Worm (Caenorhabditis elegans) whole organism, mixed stage, embryonic: ENCODE measurements around the gene M110.9.
A peak's percentile ranks its signal among the peaks of the same experiment; 100 is the strongest.

Experiments used
- M03D4.4 ChIP-seq: sonication (generic microtip); optimal IDR thresholded peaks from 2 replicates; lab custom pipeline; 2017; ENCODE audit warnings: mild to moderate bottlenecking, missing genetic modification characterization, missing compliant biosample characterization
- bed-3 ChIP-seq: fragments of 200-800 bp; sonication (Bioruptor generic); optimal IDR thresholded peaks from 3 replicates; lab custom pipeline; 2018; ENCODE audit warnings: mild to moderate bottlenecking, missing genetic modification characterization, moderate library complexity, missing compliant biosample characterization
- blmp-1 ChIP-seq: fragments of 150-350 bp; optimal IDR thresholded peaks from 2 replicates; lab custom pipeline; 2014; ENCODE audit warnings: missing biosample characterization, missing genetic modification characterization
- ceh-39 ChIP-seq: fragments of 150-350 bp; optimal IDR thresholded peaks from 2 replicates; lab custom pipeline; 2014; ENCODE audit warnings: missing biosample characterization, missing genetic modification characterization
- ceh-43 ChIP-seq: fragments of 200-800 bp; sonication (Bioruptor generic); optimal IDR thresholded peaks from 2 replicates; lab custom pipeline; 2018; ENCODE audit warnings: mild to moderate bottlenecking, missing genetic modification characterization, moderate library complexity, missing compliant biosample characterization
- ceh-83 ChIP-seq: fragments of 200-800 bp; sonication (Bioruptor generic); optimal IDR thresholded peaks from 2 replicates; lab custom pipeline; 2018; ENCODE audit warnings: mild to moderate bottlenecking, missing genetic modification characterization, missing compliant biosample characterization
- ces-1 ChIP-seq: fragments of 150-350 bp; optimal IDR thresholded peaks from 2 replicates; lab custom pipeline; 2014; ENCODE audit warnings: missing biosample characterization, missing genetic modification reagents, missing genetic modification characterization
- cnd-1 ChIP-seq: fragments of 200-800 bp; sonication (Bioruptor generic); optimal IDR thresholded peaks from 2 replicates; lab custom pipeline; 2018; ENCODE audit warnings: mild to moderate bottlenecking, missing genetic modification characterization, missing compliant biosample characterization
- drap-1 ChIP-seq: fragments of 200-800 bp; sonication (Bioruptor generic); optimal IDR thresholded peaks from 3 replicates; lab custom pipeline; 2018; ENCODE audit warnings: mild to moderate bottlenecking, missing genetic modification characterization, missing compliant biosample characterization
- elt-1 ChIP-seq: sonication (generic microtip); optimal IDR thresholded peaks from 2 replicates; lab custom pipeline; 2017; ENCODE audit warnings: missing genetic modification characterization, mild to moderate bottlenecking, missing compliant biosample characterization, antibody characterized with exemption, moderate library complexity, borderline replicate concordance; ENCODE audit not compliant: insufficient read depth
- elt-3 ChIP-seq: fragments of 150-350 bp; optimal IDR thresholded peaks from 2 replicates; lab custom pipeline; 2014; ENCODE audit warnings: missing biosample characterization, missing genetic modification characterization
- flh-1 ChIP-seq: fragments of 200-800 bp; sonication (Bioruptor generic); optimal IDR thresholded peaks from 2 replicates; lab custom pipeline; 2018; ENCODE audit warnings: mild to moderate bottlenecking, missing genetic modification characterization, moderate library complexity, missing compliant biosample characterization
- ham-2 ChIP-seq: fragments of 200-800 bp; sonication (Bioruptor generic); optimal IDR thresholded peaks from 2 replicates; lab custom pipeline; 2018; ENCODE audit warnings: mild to moderate bottlenecking, missing genetic modification characterization, missing compliant biosample characterization
- hlh-1 ChIP-seq: fragments of 150-350 bp; optimal IDR thresholded peaks from 2 replicates; lab custom pipeline; 2014; ENCODE audit warnings: missing biosample characterization, missing genetic modification reagents, missing genetic modification characterization
- lin-13 ChIP-seq: fragments of 150-350 bp; optimal IDR thresholded peaks from 2 replicates; lab custom pipeline; 2014; ENCODE audit warnings: missing biosample characterization, missing genetic modification characterization
- lin-32 ChIP-seq: fragments of 200-800 bp; sonication (Bioruptor generic); optimal IDR thresholded peaks from 2 replicates; lab custom pipeline; 2018; ENCODE audit warnings: mild to moderate bottlenecking, missing genetic modification characterization, missing compliant biosample characterization
- lsy-2 ChIP-seq: fragments of 150-350 bp; optimal IDR thresholded peaks from 2 replicates; lab custom pipeline; 2014; ENCODE audit warnings: missing biosample characterization, missing genetic modification characterization
- mab-5 ChIP-seq: fragments of 150-350 bp; optimal IDR thresholded peaks from 2 replicates; lab custom pipeline; 2014; ENCODE audit warnings: missing biosample characterization, missing genetic modification characterization
- mep-1 ChIP-seq: fragments of 150-350 bp; optimal IDR thresholded peaks from 2 replicates; lab custom pipeline; 2017; ENCODE audit warnings: missing biosample characterization, missing genetic modification reagents, missing genetic modification characterization, inconsistent platforms
- mls-2 ChIP-seq: sonication (generic microtip); optimal IDR thresholded peaks from 2 replicates; lab custom pipeline; 2016; ENCODE audit warnings: mild to moderate bottlenecking, missing genetic modification characterization, moderate library complexity, missing compliant biosample characterization
- nhr-2 ChIP-seq: fragments of 150-350 bp; optimal IDR thresholded peaks from 2 replicates; lab custom pipeline; 2014; ENCODE audit warnings: missing biosample characterization, missing genetic modification characterization
- nhr-237 ChIP-seq: fragments of 150-350 bp; optimal IDR thresholded peaks from 2 replicates; lab custom pipeline; 2014; ENCODE audit warnings: missing biosample characterization, missing genetic modification characterization
- nhr-28 ChIP-seq: fragments of 150-350 bp; optimal IDR thresholded peaks from 2 replicates; lab custom pipeline; 2014; ENCODE audit warnings: missing biosample characterization, missing genetic modification characterization
- nhr-76 ChIP-seq: sonication (generic microtip); optimal IDR thresholded peaks from 2 replicates; lab custom pipeline; 2017; ENCODE audit warnings: missing biosample characterization, missing genetic modification characterization
- sem-2 ChIP-seq: fragments of 200-800 bp; sonication (Bioruptor generic); optimal IDR thresholded peaks from 2 replicates; lab custom pipeline; 2018; ENCODE audit warnings: mild to moderate bottlenecking, missing genetic modification characterization, missing compliant biosample characterization
- snpc-4 ChIP-seq: fragments of 150-350 bp; optimal IDR thresholded peaks from 2 replicates; lab custom pipeline; 2014; ENCODE audit warnings: missing biosample characterization, missing genetic modification characterization
- sptf-1 ChIP-seq: sonication (generic microtip); optimal IDR thresholded peaks from 2 replicates; lab custom pipeline; 2017; ENCODE audit warnings: mild to moderate bottlenecking, missing genetic modification characterization, moderate library complexity, missing compliant biosample characterization
- tbx-8 ChIP-seq: fragments of 200-800 bp; sonication (Bioruptor generic); optimal IDR thresholded peaks from 2 replicates; lab custom pipeline; 2018; ENCODE audit warnings: mild to moderate bottlenecking, missing genetic modification characterization, moderate library complexity, missing compliant biosample characterization
- unc-120 ChIP-seq: sonication (generic microtip); optimal IDR thresholded peaks from 2 replicates; lab custom pipeline; 2017; ENCODE audit warnings: missing genetic modification characterization, missing compliant biosample characterization; ENCODE audit not compliant: poor library complexity, severe bottlenecking
- unc-39 ChIP-seq: fragments of 150-350 bp; optimal IDR thresholded peaks from 2 replicates; lab custom pipeline; 2014; ENCODE audit warnings: missing biosample characterization, missing genetic modification characterization
- unc-62 ChIP-seq: fragments of 150-350 bp; optimal IDR thresholded peaks from 2 replicates; lab custom pipeline; 2014; ENCODE audit warnings: missing biosample characterization, missing genetic modification reagents, missing genetic modification characterization
- zip-8 ChIP-seq: fragments of 150-350 bp; optimal IDR thresholded peaks from 2 replicates; lab custom pipeline; 2014; ENCODE audit warnings: missing biosample characterization, missing genetic modification characterization
- ztf-11 ChIP-seq: fragments of 150-350 bp; optimal IDR thresholded peaks from 2 replicates; lab custom pipeline; 2014; ENCODE audit warnings: missing biosample characterization, missing genetic modification characterization

The M110.9 gene

ce11 chrII:8223945-8224344, 7.1 kb upstream of the M110.9 start:
- TF ChIP-seq ceh-43 (GFP tag; lab: Kevin White, UChicago) (no peak), elt-1 (no peak), bed-3 (GFP tag; lab: Kevin White, UChicago) (no peak), flh-1 (GFP tag; lab: Kevin White, UChicago) (no peak), blmp-1 (tag; lab: Kevin White, UChicago) (no peak), ceh-39 (tag; lab: Kevin White, UChicago) (no peak), elt-3 (tag; lab: Kevin White, UChicago) (no peak), sem-2 (GFP tag; lab: Kevin White, UChicago) (no peak), ceh-83 (no peak), nhr-28 (no peak), nhr-237 (tag; lab: Kevin White, UChicago) (no peak)

ce11 chrII:8224623-8225022, 6.5 kb upstream of the M110.9 start:
- TF ChIP-seq zip-8 (tag; lab: Kevin White, UChicago) (peak; percentile 60), elt-1 (peak; percentile 36), nhr-2 (tag; lab: Kevin White, UChicago) (no peak), hlh-1 (no peak), unc-120 (tag; lab: Kevin White, UChicago) (no peak)
- TF ChIP-seq, all 35 proteins: peak for 2

- TF ChIP-seq elt-1, result no peak
- no peak for TF ChIP-seq ceh-43 (GFP tag; lab: Kevin White, UChicago)
- no peak for TF ChIP-seq drap-1 (GFP tag; lab: Kevin White, UChicago)
- TF ChIP-seq blmp-1 (tag; lab: Kevin White, UChicago), result no peak
- TF ChIP-seq sem-2 (GFP tag; lab: Kevin White, UChicago), result no peak
- no peak for TF ChIP-seq elt-3 (tag; lab: Kevin White, UChicago)
- TF ChIP-seq lin-32 (GFP tag; lab: Kevin White, UChicago), result no peak
- TF ChIP-seq ceh-83, result no peak
- no peak for TF ChIP-seq ces-1 (GFP tag; lab: Kevin White, UChicago)
- TF ChIP-seq tbx-8 (GFP tag; lab: Kevin White, UChicago), result no peak
Measured at ce11 chrII:8225347-8225746, 5.7 kb upstream of the M110.9 start.

- no peak for TF ChIP-seq unc-120 (tag; lab: Kevin White, UChicago)
- no peak for TF ChIP-seq sem-2 (GFP tag; lab: Kevin White, UChicago)
- TF ChIP-seq zip-8 (tag; lab: Kevin White, UChicago), result no peak
- TF ChIP-seq ceh-43 (GFP tag; lab: Kevin White, UChicago), result no peak
- no peak for TF ChIP-seq ceh-83
- TF ChIP-seq mab-5 (tag; lab: Kevin White, UChicago), result no peak
- TF ChIP-seq snpc-4 (tag; lab: Kevin White, UChicago), result no peak
- no peak for TF ChIP-seq nhr-2 (tag; lab: Kevin White, UChicago)
- no peak for TF ChIP-seq elt-1
- TF ChIP-seq lin-32 (GFP tag; lab: Kevin White, UChicago), result no peak
- no peak for TF ChIP-seq ces-1 (GFP tag; lab: Kevin White, UChicago)
- TF ChIP-seq, all 35 proteins: peak for 0
Measured at ce11 chrII:8225914-8226313, 5.2 kb upstream of the M110.9 start.

ce11 chrII:8226475-8226874, 4.6 kb upstream of the M110.9 start:
- TF ChIP-seq ceh-39 (tag; lab: Kevin White, UChicago) (no peak), ztf-11 (tag; lab: Kevin White, UChicago) (no peak), unc-120 (tag; lab: Kevin White, UChicago) (no peak), nhr-28 (no peak), mep-1 (no peak), hlh-1 (no peak), bed-3 (GFP tag; lab: Kevin White, UChicago) (no peak), blmp-1 (tag; lab: Kevin White, UChicago) (no peak), nhr-76 (tag; lab: Kevin White, UChicago) (no peak), unc-62 (no peak), unc-39 (tag; lab: Kevin White, UChicago) (no peak), M03D4.4 (tag; lab: Kevin White, UChicago) (no peak), sptf-1 (tag; lab: Kevin White, UChicago) (no peak), ham-2 (no peak), nhr-2 (tag; lab: Kevin White, UChicago) (no peak)

ce11 chrII:8232489-8232888, 1.4 kb downstream of the M110.9 start, which contains the start of gene M110.7:
Gene M110.7 (plus strand): TSS chrII:8232789.
- no peak for TF ChIP-seq ceh-39 (tag; lab: Kevin White, UChicago)
- no peak for TF ChIP-seq drap-1 (GFP tag; lab: Kevin White, UChicago)
- TF ChIP-seq blmp-1 (tag; lab: Kevin White, UChicago), result no peak
- TF ChIP-seq unc-62, result no peak
- TF ChIP-seq lin-13 (tag; lab: Kevin White, UChicago), result no peak
- no peak for TF ChIP-seq ztf-11 (tag; lab: Kevin White, UChicago)
- TF ChIP-seq lsy-2, result no peak
- no peak for TF ChIP-seq nhr-28
- no peak for TF ChIP-seq nhr-76 (tag; lab: Kevin White, UChicago)
- no peak for TF ChIP-seq zip-8 (tag; lab: Kevin White, UChicago)
- no peak for TF ChIP-seq cnd-1 (tag; lab: Kevin White, UChicago)
- TF ChIP-seq mep-1, result no peak
- no peak for TF ChIP-seq ceh-43 (GFP tag; lab: Kevin White, UChicago)
- TF ChIP-seq mls-2 (tag; lab: Kevin White, UChicago), result no peak
